Worm (Caenorhabditis elegans): Measurements from ENCODE around the gene slc-46A.

DNA sequence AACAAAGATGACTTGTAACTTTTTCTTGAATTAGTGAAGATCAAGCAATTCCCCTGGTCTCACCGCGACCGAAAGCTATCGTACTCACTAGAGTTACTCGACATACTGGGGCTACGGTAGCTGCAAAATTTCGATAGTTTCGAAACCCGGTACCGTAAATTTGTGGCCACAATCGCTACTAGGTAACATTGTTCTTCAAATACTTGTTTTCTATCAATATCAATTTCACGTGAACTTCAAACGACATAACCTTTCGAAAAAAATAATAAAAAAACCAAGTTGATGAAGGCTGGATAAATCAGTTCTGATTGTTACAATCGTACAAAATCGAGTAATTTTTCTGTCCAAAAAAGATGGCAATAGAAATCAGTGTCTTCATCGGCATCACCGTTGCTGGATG, 46.5 kb upstream of the slc-46A start, which contains the start of gene F36H12.3:
- TF ChIP-seq ceh-90 (tag; optimal IDR thresholded peaks at IDR 0.05) = no peak
- no peak for TF ChIP-seq unc-86 (tag; optimal IDR thresholded peaks at IDR 0.05)
- no peak for TF ChIP-seq unc-62 (GFP tag; optimal IDR thresholded peaks at IDR 0.05)
- TF ChIP-seq lir-3 (tag; optimal IDR thresholded peaks at IDR 0.05; ENCODE audit: poor library complexity) = no peak
- TF ChIP-seq nhr-77 (tag; optimal IDR thresholded peaks at IDR 0.05) = no peak
- no peak for TF ChIP-seq lsy-2 (tag; optimal IDR thresholded peaks at IDR 0.05)
- no peak for TF ChIP-seq lin-13 (GFP tag; optimal IDR thresholded peaks at IDR 0.05)
- TF ChIP-seq mep-1 (tag; optimal IDR thresholded peaks at IDR 0.05) = no peak
- no peak for TF ChIP-seq elt-2 (tag; optimal IDR thresholded peaks at IDR 0.05)
- no peak for TF ChIP-seq unc-130 (tag; optimal IDR thresholded peaks at IDR 0.05)

Measured in whole organism, L1 larva.